Worm (Caenorhabditis elegans) whole organism, L4 larva: ENCODE results near the gene npr-28.

ENCODE experiments used
- F26F4.8 ChIP-seq: fragments of 200-800 bp; sonication (Bioruptor generic); conservative IDR thresholded peaks from 2 replicates; pipeline ENCODE4 v1.3.6; 2022; ENCODE audit warnings: missing genetic modification characterization, missing compliant biosample characterization
- F37D6.2 ChIP-seq: sonication (generic microtip); optimal IDR thresholded peaks from 2 replicates; lab custom pipeline; 2016; ENCODE audit warnings: mild to moderate bottlenecking, missing genetic modification characterization, missing compliant biosample characterization
- F44E2.7 ChIP-seq: fragments of 200-800 bp; sonication (Bioruptor generic); IDR thresholded peaks from 2 replicates; pipeline ENCODE4 v2.1.2; 2022; ENCODE audit warnings: missing genetic modification characterization, missing compliant biosample characterization
- T26A8.4 ChIP-seq: fragments of 200-800 bp; sonication (Bioruptor generic); IDR thresholded peaks from 2 replicates; pipeline ENCODE4 v1.3.6; 2022; ENCODE audit warnings: missing genetic modification characterization, missing compliant biosample characterization
- ZK546.5 ChIP-seq, 2 experiments: sonication (generic microtip); optimal IDR thresholded peaks; 2 replicates each; lab custom pipeline; 2017; ENCODE audit warnings: missing biosample characterization in 2 of 2, missing genetic modification characterization in 2 of 2
- aha-1 ChIP-seq: fragments of 150-350 bp; peaks from one replicate; lab custom pipeline; 2014; ENCODE audit warnings: missing biosample characterization, missing genetic modification characterization
- ama-1 ChIP-seq: fragments of 150-350 bp; optimal IDR thresholded peaks from 2 replicates; lab custom pipeline; 2014; ENCODE audit warnings: inconsistent platforms, mixed read lengths
- arid-1 ChIP-seq: fragments of 200-800 bp; sonication (Bioruptor generic); conservative IDR thresholded peaks from 2 replicates; pipeline ENCODE4 v1.3.6; 2022; ENCODE audit warnings: missing genetic modification reagents, missing genetic modification characterization, missing compliant biosample characterization
- attf-4 ChIP-seq: sonication (generic microtip); optimal IDR thresholded peaks from 3 replicates; lab custom pipeline; 2017; ENCODE audit warnings: missing biosample characterization, missing genetic modification characterization
- ceh-20 ChIP-seq: fragments of 200-800 bp; sonication (Bioruptor generic); IDR thresholded peaks from 2 replicates; pipeline ENCODE4 v1.3.6; 2022; ENCODE audit warnings: missing genetic modification reagents, missing genetic modification characterization, missing compliant biosample characterization
- cey-2 ChIP-seq: sonication (generic microtip); optimal IDR thresholded peaks from 3 replicates; lab custom pipeline; 2017; ENCODE audit warnings: missing genetic modification characterization, mild to moderate bottlenecking, missing compliant biosample characterization, antibody characterized with exemption, borderline replicate concordance; ENCODE audit not compliant: insufficient read depth
- ctbp-1 ChIP-seq: fragments of 200-800 bp; sonication (Bioruptor generic); IDR thresholded peaks from 2 replicates; pipeline ENCODE4 v1.3.6; 2022; ENCODE audit warnings: missing genetic modification reagents, missing genetic modification characterization, missing compliant biosample characterization
- daf-12 ChIP-seq: fragments of 150-350 bp; optimal IDR thresholded peaks from 2 replicates; lab custom pipeline; 2014; ENCODE audit warnings: missing biosample characterization, missing genetic modification reagents, missing genetic modification characterization
- daf-19 ChIP-seq: fragments of 200-800 bp; sonication (Bioruptor generic); conservative IDR thresholded peaks from 2 replicates; pipeline ENCODE4 v1.3.6; 2022; ENCODE audit warnings: missing genetic modification characterization, missing compliant biosample characterization
- daf-8 ChIP-seq: fragments of 200-800 bp; sonication (Bioruptor generic); IDR thresholded peaks from 2 replicates; pipeline ENCODE4 v1.3.6; 2022; ENCODE audit warnings: missing genetic modification characterization, missing compliant biosample characterization
- dmd-8 ChIP-seq: fragments of 200-800 bp; sonication (Bioruptor generic); IDR thresholded peaks from 2 replicates; pipeline ENCODE4 v1.3.6; 2022; ENCODE audit warnings: missing genetic modification characterization, missing compliant biosample characterization
- dpl-1 ChIP-seq: fragments of 150-350 bp; optimal IDR thresholded peaks from 2 replicates; lab custom pipeline; 2014; ENCODE audit warnings: missing biosample characterization, missing genetic modification reagents, missing genetic modification characterization
- fos-1 ChIP-seq: fragments of 150-350 bp; optimal IDR thresholded peaks from 2 replicates; lab custom pipeline; 2014; ENCODE audit warnings: missing biosample characterization, missing genetic modification characterization
- hif-1 ChIP-seq, 2 experiments: sonication (generic microtip); optimal IDR thresholded peaks; 2 replicates each; lab custom pipeline; 2016 to 2017; ENCODE audit warnings: missing compliant biosample characterization in 2 of 2, missing genetic modification characterization in 2 of 2, missing genetic modification reagents in 2 of 2, missing genotype in 2 of 2, mild to moderate bottlenecking in 1 of 2
- hlh-30 ChIP-seq: sonication (generic microtip); optimal IDR thresholded peaks from 2 replicates; lab custom pipeline; 2017; ENCODE audit warnings: antibody characterized with exemption, mild to moderate bottlenecking, missing genetic modification characterization, missing compliant biosample characterization; ENCODE audit not compliant: insufficient read depth
- hmg-1.1 ChIP-seq: fragments of 200-800 bp; sonication (Bioruptor generic); IDR thresholded peaks from 2 replicates; pipeline ENCODE4 v1.3.6; 2022; ENCODE audit warnings: missing genetic modification reagents, missing genetic modification characterization, missing compliant biosample characterization
- lim-7 ChIP-seq: fragments of 200-800 bp; sonication (Bioruptor generic); IDR thresholded peaks from 2 replicates; pipeline ENCODE4 v1.3.6; 2022; ENCODE audit warnings: missing genetic modification characterization, missing compliant biosample characterization
- lin-13 ChIP-seq: fragments of 150-350 bp; optimal IDR thresholded peaks from 2 replicates; lab custom pipeline; 2014; ENCODE audit warnings: missing biosample characterization, missing genetic modification reagents, missing genetic modification characterization
- lin-38 ChIP-seq: fragments of 200-800 bp; sonication (Bioruptor generic); IDR thresholded peaks from 2 replicates; pipeline ENCODE4 v1.3.6; 2022; ENCODE audit warnings: missing genetic modification reagents, missing genetic modification characterization, missing compliant biosample characterization
- madf-5 ChIP-seq, 2 experiments: fragments of 200-800 bp; sonication (Bioruptor generic); IDR thresholded peaks; 2 replicates each; pipeline ENCODE4 v1.3.6; 2022; ENCODE audit warnings: missing compliant biosample characterization in 2 of 2, missing genetic modification characterization in 2 of 2
- madf-9 ChIP-seq: fragments of 200-800 bp; sonication (Bioruptor generic); conservative IDR thresholded peaks from 2 replicates; pipeline ENCODE4 v1.3.6; 2022; ENCODE audit warnings: missing genetic modification reagents, missing genetic modification characterization, missing compliant biosample characterization
- mdt-29 ChIP-seq: fragments of 200-800 bp; sonication (Bioruptor generic); IDR thresholded peaks from 2 replicates; pipeline ENCODE4 v1.3.6; 2022; ENCODE audit warnings: missing genetic modification reagents, missing genetic modification characterization, missing compliant biosample characterization
- mep-1 ChIP-seq: fragments of 150-350 bp; sonication (generic microtip); optimal IDR thresholded peaks from 3 replicates; lab custom pipeline; 2014; ENCODE audit warnings: missing biosample characterization, missing genetic modification characterization
- mxl-2 ChIP-seq: fragments of 200-800 bp; sonication (Bioruptor generic); conservative IDR thresholded peaks from 2 replicates; pipeline ENCODE4 v1.3.6; 2022; ENCODE audit warnings: missing genetic modification reagents, missing genetic modification characterization, missing compliant biosample characterization
- nhr-10 ChIP-seq: fragments of 150-350 bp; optimal IDR thresholded peaks from 2 replicates; lab custom pipeline; 2014; ENCODE audit warnings: missing biosample characterization, missing genetic modification characterization
- nhr-102 ChIP-seq: sonication (generic microtip); optimal IDR thresholded peaks from 2 replicates; lab custom pipeline; 2016; ENCODE audit warnings: mild to moderate bottlenecking, missing genetic modification characterization, moderate library complexity, missing compliant biosample characterization
- nhr-11 ChIP-seq: fragments of 150-350 bp; optimal IDR thresholded peaks from 2 replicates; lab custom pipeline; 2014; ENCODE audit warnings: missing biosample characterization, missing genetic modification characterization
- nhr-28 ChIP-seq: fragments of 150-350 bp; optimal IDR thresholded peaks from 2 replicates; lab custom pipeline; 2014; ENCODE audit warnings: missing biosample characterization, missing genetic modification characterization
- nhr-41 ChIP-seq: fragments of 200-800 bp; sonication (Bioruptor generic); IDR thresholded peaks from 2 replicates; pipeline ENCODE4 v1.3.6; 2022; ENCODE audit warnings: missing genetic modification reagents, missing genetic modification characterization, missing compliant biosample characterization
- nhr-42 ChIP-seq: fragments of 200-800 bp; sonication (Bioruptor generic); IDR thresholded peaks from 2 replicates; pipeline ENCODE4 v1.3.6; 2022; ENCODE audit warnings: missing genetic modification characterization, missing compliant biosample characterization
- nhr-6 ChIP-seq: fragments of 150-350 bp; optimal IDR thresholded peaks from 2 replicates; lab custom pipeline; 2014; ENCODE audit warnings: missing biosample characterization, missing genetic modification characterization
- nhr-76 ChIP-seq: fragments of 150-350 bp; optimal IDR thresholded peaks from 2 replicates; lab custom pipeline; 2014; ENCODE audit warnings: missing biosample characterization, missing genetic modification characterization
- pha-4 ChIP-seq, 2 experiments: fragments of 150-350 bp in 1 of 2; fragments of 200-800 bp in 1 of 2; sonication (Bioruptor generic) in 1 of 2; IDR thresholded peaks in 1 of 2; optimal IDR thresholded peaks in 1 of 2; 2 replicates each; pipeline versions ENCODE4 v1.3.6 to Lab custom; 2014 to 2022; ENCODE audit warnings: missing genetic modification characterization in 2 of 2, missing genetic modification reagents in 2 of 2, missing biosample characterization in 1 of 2, missing compliant biosample characterization in 1 of 2
- php-3 ChIP-seq: fragments of 200-800 bp; sonication (Bioruptor generic); IDR thresholded peaks from 2 replicates; pipeline ENCODE4 v1.3.6; 2022; ENCODE audit warnings: missing genetic modification reagents, missing genetic modification characterization, missing compliant biosample characterization
- saeg-2 ChIP-seq: fragments of 200-800 bp; sonication (Bioruptor generic); IDR thresholded peaks from 2 replicates; pipeline ENCODE4 v1.3.6; 2022; ENCODE audit warnings: missing genetic modification reagents, missing genetic modification characterization, missing compliant biosample characterization
- skn-1 ChIP-seq: fragments of 150-350 bp; optimal IDR thresholded peaks from 2 replicates; lab custom pipeline; 2014; ENCODE audit warnings: missing biosample characterization, missing genetic modification characterization
- snpc-1.2 ChIP-seq: fragments of 200-800 bp; sonication (Bioruptor generic); IDR thresholded peaks from 2 replicates; pipeline ENCODE4 v1.3.6; 2022; ENCODE audit warnings: missing genetic modification reagents, missing genetic modification characterization, missing compliant biosample characterization
- snpc-4 ChIP-seq: fragments of 150-350 bp; optimal IDR thresholded peaks from 2 replicates; lab custom pipeline; 2014; ENCODE audit warnings: missing biosample characterization, missing genetic modification characterization
- spr-1 ChIP-seq: sonication (generic microtip); optimal IDR thresholded peaks from 2 replicates; lab custom pipeline; 2016; ENCODE audit warnings: mild to moderate bottlenecking, missing genetic modification characterization, missing compliant biosample characterization
- spr-3 ChIP-seq: fragments of 200-800 bp; sonication (Bioruptor generic); optimal IDR thresholded peaks from 2 replicates; lab custom pipeline; 2018; ENCODE audit warnings: mild to moderate bottlenecking, missing genetic modification characterization, missing compliant biosample characterization
- tag-97 ChIP-seq: fragments of 200-800 bp; sonication (Bioruptor generic); IDR thresholded peaks from 2 replicates; pipeline ENCODE4 v1.3.6; 2022; ENCODE audit warnings: missing genetic modification characterization, missing compliant biosample characterization
- tra-1 ChIP-seq: fragments of 200-800 bp; sonication (Bioruptor generic); IDR thresholded peaks from 2 replicates; pipeline ENCODE4 v1.3.6; 2022; ENCODE audit warnings: missing genetic modification reagents, missing genetic modification characterization, missing compliant biosample characterization
- unc-39 ChIP-seq: sonication (generic microtip); optimal IDR thresholded peaks from 2 replicates; lab custom pipeline; 2017; ENCODE audit warnings: missing biosample characterization, missing genetic modification characterization
- unc-62 ChIP-seq, 3 experiments: fragments of 150-350 bp in 1 of 3; sonication (generic microtip); optimal IDR thresholded peaks in 2 of 3; peaks in 1 of 3; 1 replicate in 1 of 3; 2 replicates in 2 of 3; lab custom pipeline; 2014 to 2017; ENCODE audit warnings: missing biosample characterization in 3 of 3, missing genetic modification characterization in 3 of 3, missing genetic modification reagents in 3 of 3, missing genotype in 1 of 3
- vab-7 ChIP-seq: fragments of 200-800 bp; sonication (Bioruptor generic); IDR thresholded peaks from 2 replicates; pipeline ENCODE4 v1.3.6; 2022; ENCODE audit warnings: missing genetic modification reagents, missing genetic modification characterization, missing compliant biosample characterization
- zfp-2 ChIP-seq: sonication (generic microtip); optimal IDR thresholded peaks from 2 replicates; lab custom pipeline; 2016; ENCODE audit warnings: mild to moderate bottlenecking, missing genetic modification characterization, missing compliant biosample characterization

The npr-28 gene

DNA sequence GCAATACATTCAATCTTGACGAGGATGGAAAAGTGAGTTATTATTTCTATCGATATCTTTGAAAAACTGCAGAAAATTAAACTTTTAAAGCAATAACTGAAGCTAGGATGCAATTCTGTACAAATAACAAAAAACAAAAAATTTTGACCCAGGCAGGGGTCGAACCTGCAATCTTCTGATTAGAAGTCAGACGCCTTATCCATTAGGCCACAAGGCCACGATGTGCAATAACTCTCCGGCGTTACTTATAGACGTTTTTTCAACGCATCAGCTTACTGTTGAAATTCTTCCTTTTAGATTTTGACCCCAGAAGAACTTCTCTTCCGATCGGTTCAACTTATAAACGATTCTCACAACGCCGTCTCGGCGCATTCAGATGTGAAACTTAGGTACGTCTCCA, 30.8 kb upstream of the npr-28 start (continued):
- TF ChIP-seq F37D6.2 (no peak), unc-39 (tag; lab: Kevin White, UChicago) (no peak), php-3 (GFP tag; lab: Robert Waterston, UW) (no peak), snpc-1.2 (GFP tag; lab: Robert Waterston, UW) (peak; percentile 87), nhr-10 (tag; lab: Kevin White, UChicago) (no peak), nhr-28 (tag; lab: Kevin White, UChicago) (no peak), nhr-76 (tag; lab: Kevin White, UChicago) (no peak), lim-7 (GFP tag; lab: Robert Waterston, UW) (peak; percentile 84), snpc-4 (tag; lab: Kevin White, UChicago) (no peak), ceh-20 (0 out of 2 replicates have a peak, but pooled peaks have one; percentile 10), ZK546.5 (tag; optimal IDR thresholded peaks at IDR 0.05; lab: Kevin White, UChicago) (no peak), spr-1 (tag; lab: Kevin White, UChicago) (no peak), lin-38 (GFP tag; lab: Robert Waterston, UW) (peak; percentile 70), fos-1 (tag; lab: Kevin White, UChicago) (no peak), hlh-30 (tag; lab: Kevin White, UChicago) (peak; percentile 30), F44E2.7 (GFP tag; lab: Robert Waterston, UW) (peak; percentile 80; the same call in 1 of the 2 replicates), madf-9 (GFP tag; lab: Robert Waterston, UW) (no peak), dmd-8 (0 out of 2 replicates have a peak, but pooled peaks have one; percentile 75), tag-97 (GFP tag; lab: Robert Waterston, UW) (no peak), vab-7 (GFP tag; lab: Robert Waterston, UW) (peak; percentile 77), nhr-41 (GFP tag; lab: Robert Waterston, UW) (peak; percentile 43; the same call in 1 of the 2 replicates), pha-4 (GFP tag; IDR thresholded peaks at IDR 0.05; lab: Robert Waterston, UW) (peak; percentile 74; the same call in 1 of the 2 replicates), pha-4 (tag; optimal IDR thresholded peaks at IDR 0.05; lab: Kevin White, UChicago) (no peak), attf-4 (no peak), lin-13 (GFP tag; lab: Kevin White, UChicago) (no peak), nhr-102 (peak; percentile 31), cey-2 (tag; lab: Kevin White, UChicago) (no peak), unc-62 (GFP tag; optimal IDR thresholded peaks at IDR 0.05 in 1 of 2; lab: Kevin White, UChicago) (no peak), unc-62 (tag; optimal IDR thresholded peaks at IDR 0.05; lab: Kevin White, UChicago) (no peak), saeg-2 (GFP tag; lab: Robert Waterston, UW) (no peak), daf-8 (GFP tag; lab: Robert Waterston, UW) (no peak), zfp-2 (no peak), skn-1 (tag; lab: Kevin White, UChicago) (no peak), nhr-6 (tag; lab: Kevin White, UChicago) (no peak), hmg-1.1 (GFP tag; lab: Robert Waterston, UW) (no peak), nhr-42 (GFP tag; lab: Robert Waterston, UW) (0 out of 2 replicates have a peak, but pooled peaks have one; percentile 10), arid-1 (0 out of 2 replicates have a peak, but pooled peaks have one; percentile 30), mdt-29 (GFP tag; lab: Robert Waterston, UW) (no peak), tra-1 (GFP tag; lab: Robert Waterston, UW) (peak; percentile 85), F26F4.8 (GFP tag; lab: Robert Waterston, UW) (peak; percentile 87), hif-1 (tag; optimal IDR thresholded peaks at IDR 0.05; lab: Kevin White, UChicago) (no peak), spr-3 (GFP tag; lab: Kevin White, UChicago) (no peak), madf-5 (GFP tag; IDR thresholded peaks at IDR 0.05; lab: Robert Waterston, UW) (peak; percentile 70 to 78; a peak in 3 of 4 replicates), mxl-2 (GFP tag; lab: Robert Waterston, UW) (peak; percentile 66), T26A8.4 (GFP tag; lab: Robert Waterston, UW) (peak; percentile 46), nhr-11 (no peak), dpl-1 (GFP tag; lab: Kevin White, UChicago) (no peak), mep-1 (tag; lab: Kevin White, UChicago) (peak; percentile 21), daf-19 (GFP tag; lab: Robert Waterston, UW) (peak; percentile 57; the same call in 1 of the 2 replicates), daf-12 (tag; lab: Kevin White, UChicago) (no peak), aha-1 (peak; percentile 27), ama-1 (no peak), ctbp-1 (GFP tag; lab: Robert Waterston, UW) (no peak)
